Worm (Caenorhabditis elegans): ENCODE data around the gene tmem-17.

DNA sequence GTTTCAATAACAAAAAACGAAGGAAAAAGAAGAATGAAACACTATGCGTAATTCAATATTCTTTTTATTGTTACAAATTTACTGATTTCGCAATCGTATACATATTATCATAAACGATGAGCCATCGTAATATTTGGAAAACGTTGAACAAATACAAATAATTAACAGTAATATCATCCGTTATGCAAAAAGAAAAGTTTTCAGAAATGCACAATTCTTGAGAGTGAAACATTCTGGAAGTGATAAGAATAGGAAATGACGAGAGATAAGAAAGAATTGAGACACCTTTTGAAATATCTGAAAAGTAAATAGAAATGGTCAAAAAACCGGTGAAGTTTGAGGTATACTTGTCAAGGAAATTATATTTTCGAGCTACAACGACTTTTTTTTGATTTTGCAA is 11.4 kb downstream of the tmem-17 start:
- TF ChIP-seq him-1 (tag; optimal IDR thresholded peaks at IDR 0.05) (no peak), dao-5 (tag; optimal IDR thresholded peaks at IDR 0.05) (no peak)

Data from whole organism, L4/young adult.